Worm (Caenorhabditis elegans): ENCODE data around the gene K08B12.3.

DNA sequence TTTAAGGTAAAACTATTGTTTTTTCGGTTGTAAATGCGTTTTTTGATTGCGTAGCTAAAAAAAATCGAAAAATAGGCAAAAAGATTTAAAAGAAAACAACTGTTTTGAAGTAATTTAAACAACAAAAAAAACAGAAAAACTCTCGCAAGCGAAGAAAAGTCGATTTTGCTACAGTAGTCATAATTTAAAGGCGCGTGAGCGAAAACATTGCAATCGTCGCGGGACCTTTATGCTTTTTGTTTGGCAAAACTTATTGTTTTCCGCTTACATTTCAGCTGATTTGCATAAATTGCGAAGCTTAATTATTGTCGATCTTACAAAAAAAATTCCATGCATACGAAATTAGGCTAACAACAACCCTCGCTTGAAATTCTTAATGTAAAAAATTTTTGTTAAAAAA, 33.0 kb downstream of the K08B12.3 start:
- TF ChIP-seq ama-1 (optimal IDR thresholded peaks at IDR 0.05) = no peak
- TF ChIP-seq unc-39 (tag; optimal IDR thresholded peaks at IDR 0.05) = no peak
